Fruit fly (Drosophila melanogaster) S2 (cell line): ENCODE results near the gene Fbxl7.

Experiments
- CG8478 ChIP-seq: fragments of >200 bp; optimal IDR thresholded peaks from 2 replicates; lab custom pipeline; 2018
- CTCF ChIP-seq, 2 experiments: fragments of >200 bp; optimal IDR thresholded peaks; 2 replicates each; lab custom pipeline; 2018

- no peak for TF ChIP-seq CG8478 (lab: Kevin White, UChicago)
- TF ChIP-seq CTCF (optimal IDR thresholded peaks at IDR 0.05; lab: Kevin White, UChicago), result no peak
Observed at dm6 chr3R:15965169-15965568, 44.5 kb downstream of the Fbxl7 start, which contains the start of the genes CG32856 and Rbf2.
